Worm (Caenorhabditis elegans): ENCODE results near the gene F49E2.2.
A peak's percentile ranks its signal among the peaks of the same experiment; 100 is the strongest.

Gene F49E2.2

ce11 chrX:9560931-9561330, 5.6 kb upstream of the F49E2.2 start (continued):
- TF ChIP-seq Y67H2A.10 (GFP tag; conservative IDR thresholded peaks at IDR 0.05) (peak; percentile 20; the same call in 1 of the 2 replicates), nfya-2 (GFP tag; IDR thresholded peaks at IDR 0.05) (no peak), F23B12.7 (tag; optimal IDR thresholded peaks at IDR 0.05; ENCODE audit: insufficient read depth) (no peak), hmg-20 (GFP tag; IDR thresholded peaks at IDR 0.05) (peak; percentile 77), let-607 (tag; optimal IDR thresholded peaks at IDR 0.05) (peak in 1 of 2 experiments; percentile 8), ama-1 (optimal IDR thresholded peaks at IDR 0.05) (no peak), ama-1 (GFP tag; optimal IDR thresholded peaks at IDR 0.05) (peak in 1 of 2 experiments; percentile 40), ztf-25 (GFP tag; IDR thresholded peaks at IDR 0.05) (peak; percentile 74; the same call in 1 of the 2 replicates), Y79H2A.3 (GFP tag; conservative IDR thresholded peaks at IDR 0.05) (no peak), ceh-91 (GFP tag; IDR thresholded peaks at IDR 0.05) (no peak), repo-1 (tag; optimal IDR thresholded peaks at IDR 0.05) (peak; percentile 42), hmg-1.2 (GFP tag; IDR thresholded peaks at IDR 0.05) (peak; percentile 55), Y56A3A.18 (GFP tag; IDR thresholded peaks at IDR 0.05) (peak; percentile 63; the same call in 1 of the 2 replicates)

- TF ChIP-seq ZK185.1 (tag; optimal IDR thresholded peaks at IDR 0.05; ENCODE audit: poor library complexity, severe bottlenecking): no peak
- TF ChIP-seq Y56A3A.18 (GFP tag; IDR thresholded peaks at IDR 0.05): no peak
- no peak for TF ChIP-seq nfya-1 (tag; optimal IDR thresholded peaks at IDR 0.05; ENCODE audit: borderline replicate concordance, insufficient read depth)
- no peak for TF ChIP-seq him-1 (tag; optimal IDR thresholded peaks at IDR 0.05)
- TF ChIP-seq mel-28 (tag; optimal IDR thresholded peaks at IDR 0.05; ENCODE audit: borderline replicate concordance): no peak
- TF ChIP-seq somi-1 (GFP tag; optimal IDR thresholded peaks at IDR 0.05): no peak
- no peak for TF ChIP-seq hmg-1.2 (GFP tag; IDR thresholded peaks at IDR 0.05)
- no peak for TF ChIP-seq let-607 (tag; optimal IDR thresholded peaks at IDR 0.05)
- TF ChIP-seq ztf-3 (GFP tag; optimal IDR thresholded peaks at IDR 0.05): no peak
- TF ChIP-seq ceh-40 (GFP tag; IDR thresholded peaks at IDR 0.05): no peak
- no peak for TF ChIP-seq C17E4.6 (GFP tag; IDR thresholded peaks at IDR 0.05)
- no peak for TF ChIP-seq F10E7.11 (tag; optimal IDR thresholded peaks at IDR 0.05)
- TF ChIP-seq ztf-18 (tag; optimal IDR thresholded peaks at IDR 0.05): no peak
- no peak for TF ChIP-seq F49E8.2 (tag; optimal IDR thresholded peaks at IDR 0.05; ENCODE audit: insufficient read depth)
- TF ChIP-seq die-1 (tag; optimal IDR thresholded peaks at IDR 0.05): no peak
- no peak for TF ChIP-seq rcor-1 (GFP tag; IDR thresholded peaks at IDR 0.05)
- no peak for TF ChIP-seq C06A6.2 (GFP tag; conservative IDR thresholded peaks at IDR 0.05)
These were observed 648 bp upstream of the F49E2.2 start, which contains the start of gene moc-5 for ce11 chrX:9565881-9566280. Gene moc-5 (minus strand): TSS chrX:9565981.

- TF ChIP-seq madf-10 (tag; optimal IDR thresholded peaks at IDR 0.05): no peak
- TF ChIP-seq nhr-80 (tag; optimal IDR thresholded peaks at IDR 0.05): peak; percentile 91
- no peak for TF ChIP-seq Y67H2A.10 (GFP tag; conservative IDR thresholded peaks at IDR 0.05)
- TF ChIP-seq repo-1 (tag; optimal IDR thresholded peaks at IDR 0.05): no peak
- TF ChIP-seq snpc-3.4 (tag; optimal IDR thresholded peaks at IDR 0.05): no peak
These were observed 2.0 kb downstream of the F49E2.2 start for ce11 chrX:9568574-9568973.

ce11 chrX:9576928-9577327, 10.4 kb downstream of the F49E2.2 start, which contains the start of gene glb-17:
Gene glb-17 (minus strand): TSS chrX:9577028.
- no peak for TF ChIP-seq attf-5 (GFP tag; optimal IDR thresholded peaks at IDR 0.05)
- TF ChIP-seq rec-8 (tag; optimal IDR thresholded peaks at IDR 0.05): no peak
- no peak for TF ChIP-seq ztf-6 (GFP tag; IDR thresholded peaks at IDR 0.05)
- TF ChIP-seq F22D6.2 (tag; optimal IDR thresholded peaks at IDR 0.05): no peak
- no peak for TF ChIP-seq nhr-179 (tag; optimal IDR thresholded peaks at IDR 0.05)
- no peak for TF ChIP-seq B0336.3 (GFP tag; IDR thresholded peaks at IDR 0.05)
- TF ChIP-seq bed-2 (GFP tag; IDR thresholded peaks at IDR 0.05): no peak
- TF ChIP-seq let-526 (GFP tag; IDR thresholded peaks at IDR 0.05): no peak
- no peak for TF ChIP-seq tlf-1 (GFP tag; optimal IDR thresholded peaks at IDR 0.05)
- TF ChIP-seq egl-44 (GFP tag; IDR thresholded peaks at IDR 0.05): no peak
- TF ChIP-seq dpff-1 (tag; optimal IDR thresholded peaks at IDR 0.05): no peak
